Worm (Caenorhabditis elegans) whole organism, young adult: ENCODE results near the gene eif-3.D.

Source experiments
- F23B12.7 ChIP-seq: sonication (generic microtip); optimal IDR thresholded peaks from 2 replicates; lab custom pipeline; 2017; ENCODE audit warnings: missing genetic modification characterization, mild to moderate bottlenecking, missing compliant biosample characterization, antibody characterized with exemption, moderate library complexity; ENCODE audit not compliant: insufficient read depth
- F49E8.2 ChIP-seq: sonication (generic microtip); optimal IDR thresholded peaks from 3 replicates; lab custom pipeline; 2017; ENCODE audit warnings: missing genetic modification characterization, mild to moderate bottlenecking, missing compliant biosample characterization, antibody characterized with exemption, moderate library complexity; ENCODE audit not compliant: insufficient read depth
- T26A5.8 ChIP-seq: sonication (generic microtip); optimal IDR thresholded peaks from 2 replicates; lab custom pipeline; 2016; ENCODE audit warnings: missing genetic modification characterization, missing compliant biosample characterization
- chd-7 ChIP-seq: sonication (generic microtip); optimal IDR thresholded peaks from 2 replicates; lab custom pipeline; 2016; ENCODE audit warnings: mild to moderate bottlenecking, missing genetic modification characterization, moderate library complexity, missing compliant biosample characterization
- gei-17 ChIP-seq: fragments of 200-800 bp; sonication (Bioruptor generic); optimal IDR thresholded peaks from 2 replicates; lab custom pipeline; 2018; ENCODE audit warnings: mild to moderate bottlenecking, missing genetic modification characterization, missing compliant biosample characterization
- hlh-26 ChIP-seq: fragments of 200-800 bp; sonication (Bioruptor generic); conservative IDR thresholded peaks from 2 replicates; pipeline ENCODE4 v1.3.6; 2022; ENCODE audit warnings: missing genetic modification reagents, missing genetic modification characterization, missing compliant biosample characterization
- lin-26 ChIP-seq: fragments of 200-800 bp; sonication (Bioruptor generic); IDR thresholded peaks from 2 replicates; pipeline ENCODE4 v1.3.6; 2022; ENCODE audit warnings: missing genetic modification reagents, missing genetic modification characterization, missing compliant biosample characterization
- lin-40 ChIP-seq: sonication (generic microtip); optimal IDR thresholded peaks from 2 replicates; lab custom pipeline; 2016; ENCODE audit warnings: missing genetic modification characterization, mild to moderate bottlenecking, missing compliant biosample characterization, missing genotype, missing genetic modification reagents
- nhr-80 ChIP-seq: sonication (generic microtip); optimal IDR thresholded peaks from 2 replicates; lab custom pipeline; 2016; ENCODE audit warnings: missing genetic modification characterization, missing compliant biosample characterization
- snpc-4 ChIP-seq, 5 experiments: fragments of 150-350 bp in 1 of 5; sonication (generic microtip) in 4 of 5; optimal IDR thresholded peaks; 2 replicates each; lab custom pipeline; 2014 to 2018; ENCODE audit warnings: missing genetic modification characterization in 5 of 5, missing biosample characterization in 3 of 5, antibody characterized with exemption in 2 of 5, mild to moderate bottlenecking in 2 of 5, missing compliant biosample characterization in 2 of 5, missing genotype in 2 of 5, moderate library complexity in 2 of 5, missing genetic modification reagents in 1 of 5
- unc-130 ChIP-seq: sonication (generic microtip); optimal IDR thresholded peaks from 2 replicates; lab custom pipeline; 2016; ENCODE audit warnings: missing genetic modification reagents, missing genetic modification characterization, missing compliant biosample characterization
- unc-62 ChIP-seq: fragments of 150-350 bp; optimal IDR thresholded peaks from 2 replicates; lab custom pipeline; 2014; ENCODE audit warnings: missing biosample characterization, missing genetic modification reagents, missing genetic modification characterization

DNA sequence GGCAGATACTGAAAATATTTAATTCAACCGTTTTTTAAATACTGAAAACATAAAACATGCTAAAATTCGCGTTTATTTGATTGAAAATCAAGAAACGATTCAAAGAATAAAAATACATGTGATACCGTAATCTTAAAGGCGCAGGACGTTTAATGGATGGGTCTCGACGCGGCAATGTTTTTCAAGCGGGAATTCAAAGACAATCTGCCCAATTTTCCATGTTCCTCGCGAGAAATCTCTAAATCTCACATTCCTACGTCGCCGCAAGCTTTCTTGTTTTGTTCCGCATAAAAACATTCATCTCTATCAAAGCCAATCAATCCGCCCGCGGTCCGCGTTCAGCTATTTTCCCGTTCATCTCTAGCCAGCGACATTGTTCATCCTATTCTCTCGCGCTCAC, 30.1 kb upstream of the eif-3.D start:
- no peak for TF ChIP-seq unc-130
- TF ChIP-seq snpc-4 (GFP tag; optimal IDR thresholded peaks at IDR 0.05; lab: Kevin White, UChicago) = no peak
- no peak for TF ChIP-seq snpc-4 (tag; optimal IDR thresholded peaks at IDR 0.05; lab: Kevin White, UChicago)
- TF ChIP-seq lin-40 (tag; lab: Kevin White, UChicago) = no peak
- TF ChIP-seq lin-26 (GFP tag; lab: Robert Waterston, UW) = no peak
- peak; percentile 17 for TF ChIP-seq F49E8.2
- no peak for TF ChIP-seq chd-7 (tag; lab: Kevin White, UChicago)
- TF ChIP-seq T26A5.8 (tag; lab: Kevin White, UChicago) = no peak
- TF ChIP-seq gei-17 (GFP tag; lab: Kevin White, UChicago) = no peak
- no peak for TF ChIP-seq nhr-80
- TF ChIP-seq hlh-26 (GFP tag; lab: Robert Waterston, UW) = no peak
- no peak for TF ChIP-seq F23B12.7 (tag; lab: Kevin White, UChicago)
- TF ChIP-seq unc-62 (GFP tag; lab: Kevin White, UChicago) = no peak
